Fruit fly (Drosophila melanogaster) whole organism, embryonic: Measurements from ENCODE around the gene CG5608.

Source experiments
- Ada2b ChIP-seq: fragments of 200-800 bp; sonication (Bioruptor generic); IDR thresholded peaks from 2 replicates; pipeline ENCODE4 v1.3.6; 2022; ENCODE audit warnings: missing biosample characterization, missing genetic modification characterization
- B-H2 ChIP-seq: fragments of 200-800 bp; sonication (Bioruptor generic); optimal IDR thresholded peaks from 2 replicates; lab custom pipeline; 2018; ENCODE audit warnings: missing biosample characterization, mild to moderate bottlenecking, missing genetic modification characterization
- CG10431 ChIP-seq: fragments of 200-800 bp; sonication (Bioruptor generic); optimal IDR thresholded peaks from 3 replicates; lab custom pipeline; 2018; ENCODE audit warnings: missing biosample characterization, mild to moderate bottlenecking, missing genetic modification characterization
- CG11504 ChIP-seq: fragments of 200-800 bp; sonication (Bioruptor generic); optimal IDR thresholded peaks from 3 replicates; lab custom pipeline; 2019; ENCODE audit warnings: missing biosample characterization, mild to moderate bottlenecking, missing genetic modification characterization, moderate library complexity
- CG12299 ChIP-seq: fragments of 200-800 bp; sonication (Bioruptor generic); optimal IDR thresholded peaks from 2 replicates; lab custom pipeline; 2018; ENCODE audit warnings: missing biosample characterization, mild to moderate bottlenecking, missing genetic modification characterization
- CG12744 ChIP-seq: fragments of 200-800 bp; sonication (Bioruptor generic); optimal IDR thresholded peaks from 2 replicates; lab custom pipeline; 2016; ENCODE audit warnings: missing biosample characterization, missing genetic modification characterization
- CG14050 ChIP-seq: fragments of 200-800 bp; sonication (Bioruptor generic); IDR thresholded peaks from 3 replicates; pipeline ENCODE4 v1.3.6; 2022; ENCODE audit warnings: missing biosample characterization, missing genetic modification characterization
- CG15073 ChIP-seq: fragments of 200-800 bp; sonication (Bioruptor generic); optimal IDR thresholded peaks from 2 replicates; lab custom pipeline; 2016; ENCODE audit warnings: missing biosample characterization, missing genetic modification characterization
- CG15514 ChIP-seq: fragments of 200-800 bp; sonication (Bioruptor generic); optimal IDR thresholded peaks from 3 replicates; lab custom pipeline; 2017; ENCODE audit warnings: missing biosample characterization, missing genetic modification characterization, mild to moderate bottlenecking, moderate library complexity, missing genetic modification reagents
- CG17186 ChIP-seq: fragments of 200-800 bp; sonication (Bioruptor generic); optimal IDR thresholded peaks from 3 replicates; lab custom pipeline; 2017; ENCODE audit warnings: missing biosample characterization, missing genetic modification reagents, missing genetic modification characterization
- CG18476 ChIP-seq: fragments of 200-800 bp; sonication (Bioruptor generic); optimal IDR thresholded peaks from 2 replicates; lab custom pipeline; 2016; ENCODE audit warnings: missing biosample characterization, mild to moderate bottlenecking, missing genetic modification characterization
- CG18619 ChIP-seq: fragments of 200-800 bp; sonication (Bioruptor generic); optimal IDR thresholded peaks from 3 replicates; lab custom pipeline; 2017; ENCODE audit warnings: missing biosample characterization, mild to moderate bottlenecking, missing genetic modification characterization
- CG2678 ChIP-seq: fragments of 200-800 bp; sonication (Bioruptor generic); optimal IDR thresholded peaks from 3 replicates; lab custom pipeline; 2019; ENCODE audit warnings: missing biosample characterization, mild to moderate bottlenecking, missing genetic modification characterization, moderate library complexity
- CG30020 ChIP-seq: fragments of 200-800 bp; optimal IDR thresholded peaks from 2 replicates; lab custom pipeline; 2019; ENCODE audit warnings: missing biosample characterization, mild to moderate bottlenecking, missing genetic modification characterization, moderate library complexity
- CG31224 ChIP-seq: fragments of 200-800 bp; sonication (Bioruptor generic); IDR thresholded peaks from 2 replicates; pipeline ENCODE4 v1.3.6; 2022; ENCODE audit warnings: missing biosample characterization, missing genetic modification characterization
- CG31365 ChIP-seq: fragments of 200-800 bp; sonication (Bioruptor generic); optimal IDR thresholded peaks from 2 replicates; lab custom pipeline; 2018; ENCODE audit warnings: missing biosample characterization, mild to moderate bottlenecking, missing genetic modification characterization
- CG3847 ChIP-seq: fragments of 200-800 bp; sonication (Bioruptor generic); IDR thresholded peaks from 2 replicates; pipeline ENCODE4 v1.3.6; 2022; ENCODE audit warnings: missing biosample characterization, missing genetic modification characterization
- CG4854 ChIP-seq: fragments of 200-800 bp; sonication (Bioruptor generic); optimal IDR thresholded peaks from 2 replicates; lab custom pipeline; 2016; ENCODE audit warnings: missing biosample characterization, missing genetic modification characterization, inconsistent platforms
- CG6689 ChIP-seq: fragments of 200-800 bp; sonication (Bioruptor generic); IDR thresholded peaks from 2 replicates; pipeline ENCODE4 v1.3.6; 2022; ENCODE audit warnings: missing biosample characterization, missing genetic modification characterization
- CG6765 ChIP-seq: fragments of 200-800 bp; sonication (Bioruptor generic); optimal IDR thresholded peaks from 3 replicates; lab custom pipeline; 2017; ENCODE audit warnings: missing biosample characterization, mild to moderate bottlenecking, missing genetic modification characterization
- CG8290 ChIP-seq, 3 experiments: fragments of 200-800 bp; sonication (Bioruptor generic); optimal IDR thresholded peaks; 2 replicates each; lab custom pipeline; 2016 to 2019; ENCODE audit warnings: missing biosample characterization in 3 of 3, missing genetic modification characterization in 3 of 3, mild to moderate bottlenecking in 2 of 3, moderate library complexity in 1 of 3
- CG8359 ChIP-seq: fragments of 200-800 bp; sonication (Bioruptor generic); optimal IDR thresholded peaks from 2 replicates; lab custom pipeline; 2017; ENCODE audit warnings: missing biosample characterization, mild to moderate bottlenecking, missing genetic modification characterization, borderline replicate concordance
- Dad ChIP-seq: fragments of 200-800 bp; sonication (Bioruptor generic); optimal IDR thresholded peaks from 3 replicates; lab custom pipeline; 2016; ENCODE audit warnings: missing biosample characterization, missing genetic modification characterization
- Dip3 ChIP-seq: fragments of 200-800 bp; sonication (Bioruptor generic); optimal IDR thresholded peaks from 3 replicates; lab custom pipeline; 2016; ENCODE audit warnings: missing biosample characterization, missing genetic modification characterization
- Ets65A ChIP-seq: fragments of 200-800 bp; sonication (Bioruptor generic); peaks from one replicate; lab custom pipeline; 2016; ENCODE audit warnings: missing biosample characterization, missing genetic modification characterization
- Fer3 ChIP-seq: fragments of 200-800 bp; sonication (Bioruptor generic); optimal IDR thresholded peaks from 2 replicates; lab custom pipeline; 2018; ENCODE audit warnings: missing biosample characterization, mild to moderate bottlenecking, missing genetic modification characterization, moderate library complexity
- HLHmδ ChIP-seq: fragments of 200-800 bp; sonication (Bioruptor generic); optimal IDR thresholded peaks from 2 replicates; lab custom pipeline; 2018; ENCODE audit warnings: missing biosample characterization, mild to moderate bottlenecking, missing genetic modification characterization, moderate library complexity
- Hey ChIP-seq: fragments of 200-800 bp; sonication (Bioruptor generic); optimal IDR thresholded peaks from 3 replicates; lab custom pipeline; 2018; ENCODE audit warnings: missing biosample characterization, mild to moderate bottlenecking, missing genetic modification characterization
- Lim3 ChIP-seq: fragments of 200-800 bp; sonication (Bioruptor generic); IDR thresholded peaks from 2 replicates; pipeline ENCODE4 v1.3.6; 2022; ENCODE audit warnings: missing biosample characterization, missing genetic modification characterization
- Mad ChIP-seq: fragments of 200-800 bp; sonication (Bioruptor generic); optimal IDR thresholded peaks from 2 replicates; lab custom pipeline; 2016; ENCODE audit warnings: missing biosample characterization, missing genetic modification characterization
- PHDP ChIP-seq: fragments of 200-800 bp; sonication (Bioruptor generic); optimal IDR thresholded peaks from 3 replicates; lab custom pipeline; 2018; ENCODE audit warnings: missing biosample characterization, mild to moderate bottlenecking, missing genetic modification characterization, moderate library complexity
- da ChIP-seq: fragments of 200-800 bp; sonication (Bioruptor generic); optimal IDR thresholded peaks from 2 replicates; lab custom pipeline; 2016; ENCODE audit warnings: missing biosample characterization, missing genetic modification characterization
- dysf ChIP-seq: fragments of 200-800 bp; sonication (Bioruptor generic); IDR thresholded peaks from 3 replicates; pipeline ENCODE4 v1.3.6; 2022; ENCODE audit warnings: missing biosample characterization, missing genetic modification characterization
- eve ChIP-seq, 2 experiments: fragments of >200 bp; optimal IDR thresholded peaks; 2 replicates each; lab custom pipeline; 2017; ENCODE audit warnings: missing biosample characterization in 2 of 2, missing genetic modification characterization in 2 of 2
- fd64A ChIP-seq: fragments of 200-800 bp; sonication (Bioruptor generic); optimal IDR thresholded peaks from 3 replicates; lab custom pipeline; 2018; ENCODE audit warnings: missing biosample characterization, mild to moderate bottlenecking, missing genetic modification characterization
- ftz-f1 ChIP-seq: fragments of 200-800 bp; sonication (Bioruptor generic); optimal IDR thresholded peaks from 2 replicates; lab custom pipeline; 2016; ENCODE audit warnings: missing biosample characterization, missing genetic modification characterization
- jing ChIP-seq: fragments of 200-800 bp; sonication (Bioruptor generic); optimal IDR thresholded peaks from 2 replicates; lab custom pipeline; 2018; ENCODE audit warnings: missing biosample characterization, mild to moderate bottlenecking, missing genetic modification characterization
- klu ChIP-seq: fragments of 200-800 bp; sonication (Bioruptor generic); IDR thresholded peaks from 2 replicates; pipeline ENCODE4 v1.3.6; 2022; ENCODE audit warnings: missing biosample characterization, missing genetic modification characterization
- mirr ChIP-seq: fragments of 200-800 bp; sonication (Bioruptor generic); optimal IDR thresholded peaks from 3 replicates; lab custom pipeline; 2018; ENCODE audit warnings: missing biosample characterization, mild to moderate bottlenecking, missing genetic modification characterization
- nau ChIP-seq: fragments of 200-800 bp; sonication (Bioruptor generic); optimal IDR thresholded peaks from 3 replicates; lab custom pipeline; 2017; ENCODE audit warnings: missing biosample characterization, mild to moderate bottlenecking, missing genetic modification characterization, missing genetic modification reagents
- pan ChIP-seq, 4 experiments: fragments of >200 bp in 3 of 4; fragments of 200-800 bp in 1 of 4; sonication (Bioruptor generic) in 1 of 4; optimal IDR thresholded peaks in 3 of 4; IDR thresholded peaks in 1 of 4; 2 replicates each; pipeline versions ENCODE4 v1.3.6 to Lab custom; 2017 to 2022; ENCODE audit warnings: missing biosample characterization in 2 of 4, missing genetic modification characterization in 2 of 4, mixed read lengths in 1 of 4
- row ChIP-seq: fragments of 200-800 bp; sonication (Bioruptor generic); IDR thresholded peaks from 3 replicates; pipeline ENCODE4 v1.3.6; 2022; ENCODE audit warnings: missing biosample characterization, missing genetic modification characterization
- shn ChIP-seq: fragments of 200-800 bp; sonication (Bioruptor generic); optimal IDR thresholded peaks from 3 replicates; lab custom pipeline; 2016; ENCODE audit warnings: missing biosample characterization, missing genetic modification characterization
- slou ChIP-seq: fragments of 200-800 bp; sonication (Bioruptor generic); optimal IDR thresholded peaks from 3 replicates; lab custom pipeline; 2016; ENCODE audit warnings: missing biosample characterization, missing genetic modification characterization
- sug ChIP-seq: fragments of 200-800 bp; optimal IDR thresholded peaks from 2 replicates; lab custom pipeline; 2019; ENCODE audit warnings: missing biosample characterization, mild to moderate bottlenecking, missing genetic modification characterization, moderate library complexity
- tll ChIP-seq, 2 experiments: fragments of 200-800 bp in 1 of 2; fragments of >200 bp in 1 of 2; sonication (Bioruptor generic) in 1 of 2; optimal IDR thresholded peaks; 2 replicates each; lab custom pipeline; 2017 to 2019; ENCODE audit warnings: missing biosample characterization in 2 of 2, missing genetic modification characterization in 2 of 2, mild to moderate bottlenecking in 1 of 2, moderate library complexity in 1 of 2
- toy ChIP-seq: fragments of 200-800 bp; sonication (Bioruptor generic); IDR thresholded peaks from 2 replicates; pipeline ENCODE4 v1.3.6; 2022; ENCODE audit warnings: missing biosample characterization, missing genetic modification characterization
- tup ChIP-seq: fragments of 200-800 bp; sonication (Bioruptor generic); optimal IDR thresholded peaks from 2 replicates; lab custom pipeline; 2016; ENCODE audit warnings: missing biosample characterization, mild to moderate bottlenecking, missing genetic modification characterization, moderate library complexity
- zen ChIP-seq: fragments of 200-800 bp; sonication (Bioruptor generic); optimal IDR thresholded peaks from 3 replicates; lab custom pipeline; 2018; ENCODE audit warnings: missing biosample characterization, mild to moderate bottlenecking, missing genetic modification characterization, moderate library complexity

CG5608 gene

DNA sequence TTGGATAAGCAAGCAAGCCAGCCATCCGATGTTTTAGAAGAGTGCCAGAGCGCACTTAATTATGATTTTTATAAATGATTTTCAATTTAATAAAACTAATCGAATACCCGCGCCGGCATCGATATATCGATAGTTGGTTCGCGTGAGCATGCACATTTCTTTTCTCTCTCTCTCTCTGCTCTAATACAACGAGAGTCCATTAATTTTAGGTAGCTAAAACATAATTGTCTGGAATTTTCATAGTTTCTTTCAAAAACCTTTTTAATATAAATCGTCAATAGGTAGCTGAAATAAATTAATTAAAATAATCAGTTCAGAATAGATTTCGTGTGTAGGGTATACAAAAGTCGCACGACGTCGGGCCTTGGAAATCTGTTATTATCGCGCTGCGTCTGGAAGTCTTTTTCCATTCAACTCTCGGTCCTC is 16.2 kb downstream of the CG5608 start, which contains the start of gene CG18549 (continued):
- TF ChIP-seq CG6689 (GFP tag; lab: Robert Waterston, UW), result peak; percentile 100
- peak; percentile 100 for TF ChIP-seq row
- TF ChIP-seq CG18619 (GFP tag; lab: Kevin White, UChicago), result peak; percentile 100
- peak; percentile 100 for TF ChIP-seq dysf (GFP tag; lab: Robert Waterston, UW)
- peak; percentile 96 for TF ChIP-seq CG15514 (GFP tag; lab: Kevin White, UChicago)
- TF ChIP-seq toy (GFP tag; lab: Robert Waterston, UW), result peak; percentile 99
- peak; percentile 97 for TF ChIP-seq da (GFP tag; lab: Kevin White, UChicago)
- TF ChIP-seq CG3847 (GFP tag; lab: Robert Waterston, UW), result peak; percentile 100
- TF ChIP-seq CG17186 (GFP tag; lab: Kevin White, UChicago), result peak; percentile 96
- TF ChIP-seq Ada2b, result peak; percentile 100
- TF ChIP-seq Mad (GFP tag; lab: Kevin White, UChicago), result peak; percentile 99
- TF ChIP-seq eve (GFP tag; optimal IDR thresholded peaks at IDR 0.05; lab: Kevin White, UChicago), result no peak
- peak; percentile 95 for TF ChIP-seq CG31365
- TF ChIP-seq Fer3 (tag; lab: Kevin White, UChicago), result peak; percentile 100
- peak; percentile 99 for TF ChIP-seq CG10431 (GFP tag; lab: Kevin White, UChicago)
- peak; percentile 99 for TF ChIP-seq slou (GFP tag; lab: Kevin White, UChicago)
- TF ChIP-seq Lim3 (GFP tag; lab: Robert Waterston, UW), result peak; percentile 99
- peak; percentile 99 for TF ChIP-seq Dip3 (GFP tag; lab: Kevin White, UChicago)
- peak; percentile 94 for TF ChIP-seq CG15073
- peak; percentile 99 for TF ChIP-seq sug (tag; lab: Kevin White, UChicago)
- peak; percentile 99 for TF ChIP-seq CG6765 (GFP tag; lab: Kevin White, UChicago)
- peak; percentile 99 for TF ChIP-seq B-H2 (GFP tag; lab: Kevin White, UChicago)
- peak; percentile 99 for TF ChIP-seq shn
- TF ChIP-seq CG30020 (tag; lab: Kevin White, UChicago), result peak; percentile 94
- peak; percentile 99 for TF ChIP-seq CG11504 (tag; lab: Kevin White, UChicago)
- peak; percentile 99 for TF ChIP-seq klu (GFP tag; lab: Robert Waterston, UW)
- TF ChIP-seq CG18476 (GFP tag; lab: Kevin White, UChicago), result peak; percentile 99
- TF ChIP-seq HLHmδ, result no peak
- TF ChIP-seq nau (GFP tag; lab: Kevin White, UChicago), result peak; percentile 100
- peak; percentile 97 for TF ChIP-seq CG8359 (GFP tag; lab: Kevin White, UChicago)
- TF ChIP-seq pan (optimal IDR thresholded peaks at IDR 0.05; lab: Kevin White, UChicago), result no peak
- TF ChIP-seq pan (GFP tag; optimal IDR thresholded peaks at IDR 0.05 in 1 of 2, IDR thresholded peaks at IDR 0.05 in 1 of 2), result peak in 1 of 2 experiments; percentile 100
- TF ChIP-seq PHDP (tag; lab: Kevin White, UChicago), result peak; percentile 100
- TF ChIP-seq CG12744 (GFP tag; lab: Kevin White, UChicago), result peak; percentile 99
- TF ChIP-seq CG8290 (GFP tag; optimal IDR thresholded peaks at IDR 0.05; lab: Kevin White, UChicago), result peak; percentile 99
- TF ChIP-seq CG8290 (tag; optimal IDR thresholded peaks at IDR 0.05; lab: Kevin White, UChicago), result peak; percentile 95 to 99
- TF ChIP-seq mirr (GFP tag; lab: Kevin White, UChicago), result peak; percentile 99
- TF ChIP-seq CG31224, result peak; percentile 98
- TF ChIP-seq CG4854 (GFP tag; lab: Kevin White, UChicago), result peak; percentile 99
- TF ChIP-seq tll (GFP tag; optimal IDR thresholded peaks at IDR 0.05; lab: Kevin White, UChicago), result peak in 1 of 2 experiments; percentile 89
- peak; percentile 100 for TF ChIP-seq CG2678 (tag; lab: Kevin White, UChicago)
- TF ChIP-seq zen (tag; lab: Kevin White, UChicago), result peak; percentile 100
- TF ChIP-seq ftz-f1 (GFP tag; lab: Kevin White, UChicago), result peak; percentile 94
- peak; percentile 100 for TF ChIP-seq fd64A
- peak; percentile 99 for TF ChIP-seq jing (GFP tag; lab: Kevin White, UChicago)
- TF ChIP-seq Dad (GFP tag; lab: Kevin White, UChicago), result peak; percentile 99
- TF ChIP-seq Hey, result peak; percentile 97
- peak; percentile 100 for TF ChIP-seq CG14050
- peak; percentile 100 for TF ChIP-seq CG12299 (tag; lab: Kevin White, UChicago)
- TF ChIP-seq Ets65A, result peak; percentile 100
- TF ChIP-seq tup (GFP tag; lab: Kevin White, UChicago), result peak; percentile 99
